Worm (Caenorhabditis elegans): ENCODE measurements around the gene Y81G3A.1.

DNA sequence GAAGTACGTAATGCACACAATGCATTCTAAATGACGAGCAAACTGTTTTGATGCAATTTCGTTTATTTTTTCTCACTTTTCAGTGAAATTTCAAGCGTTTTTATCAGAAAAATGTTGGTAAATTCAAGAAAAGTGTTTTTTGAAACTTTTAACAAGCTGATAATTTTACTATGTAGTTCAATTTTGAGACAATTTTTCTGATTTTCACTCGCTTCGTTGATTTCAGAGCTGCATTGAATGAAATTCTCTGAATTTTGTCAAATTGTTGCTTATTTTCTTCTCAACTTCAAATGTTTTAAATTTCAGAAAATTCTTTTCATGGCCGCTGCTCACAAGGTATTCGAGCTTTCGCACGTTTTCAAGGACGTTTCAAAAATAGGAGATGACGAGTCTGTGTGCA lies 39.0 kb upstream of the Y81G3A.1 start, which contains the start of gene bath-45:
- no peak for TF ChIP-seq ham-2 (GFP tag; optimal IDR thresholded peaks at IDR 0.05)
- TF ChIP-seq ztf-11 (tag; optimal IDR thresholded peaks at IDR 0.05) = no peak
- no peak for TF ChIP-seq nhr-28 (tag; optimal IDR thresholded peaks at IDR 0.05)
- TF ChIP-seq bed-3 (GFP tag; optimal IDR thresholded peaks at IDR 0.05) = no peak
- TF ChIP-seq unc-62 (GFP tag; optimal IDR thresholded peaks at IDR 0.05) = no peak
- TF ChIP-seq blmp-1 (tag; optimal IDR thresholded peaks at IDR 0.05) = no peak
- no peak for TF ChIP-seq nhr-237 (tag; optimal IDR thresholded peaks at IDR 0.05)
- TF ChIP-seq mls-2 (tag; optimal IDR thresholded peaks at IDR 0.05) = no peak
- no peak for TF ChIP-seq zip-8 (tag; optimal IDR thresholded peaks at IDR 0.05)
